Worm (Caenorhabditis elegans): ENCODE data around the gene gfl-1.

gfl-1 gene

DNA sequence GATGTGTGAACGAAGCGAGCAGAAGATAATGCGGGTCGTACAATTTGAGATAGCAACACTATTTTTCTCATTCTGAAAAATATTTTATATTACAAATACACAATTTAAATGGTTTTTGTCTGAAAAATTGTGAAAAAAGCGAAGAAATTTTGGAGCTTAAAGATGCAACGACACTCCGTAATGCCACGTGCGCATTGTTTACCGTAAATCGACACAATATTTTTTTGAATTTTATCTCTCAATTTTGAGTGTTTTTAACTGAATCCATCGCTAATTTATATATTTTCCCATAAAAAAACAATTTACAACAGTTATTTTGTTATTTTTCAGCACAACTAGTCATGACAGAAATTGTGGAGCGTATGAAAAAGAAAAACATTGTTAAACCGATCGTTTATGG is at the start of gene gfl-1, which contains the start of gene M04B2.4:
TSS of gene gfl-1 (plus strand) at position 331 of the 400 bp plus-strand sequence.
TSS of gene M04B2.4 (minus strand) at position 72 of the 400 bp plus-strand sequence.
- TF ChIP-seq ces-1 (GFP tag; optimal IDR thresholded peaks at IDR 0.05) (peak; percentile 10), nhr-237 (tag; optimal IDR thresholded peaks at IDR 0.05) (peak; percentile 10), sem-2 (GFP tag; optimal IDR thresholded peaks at IDR 0.05) (no peak)

DNA sequence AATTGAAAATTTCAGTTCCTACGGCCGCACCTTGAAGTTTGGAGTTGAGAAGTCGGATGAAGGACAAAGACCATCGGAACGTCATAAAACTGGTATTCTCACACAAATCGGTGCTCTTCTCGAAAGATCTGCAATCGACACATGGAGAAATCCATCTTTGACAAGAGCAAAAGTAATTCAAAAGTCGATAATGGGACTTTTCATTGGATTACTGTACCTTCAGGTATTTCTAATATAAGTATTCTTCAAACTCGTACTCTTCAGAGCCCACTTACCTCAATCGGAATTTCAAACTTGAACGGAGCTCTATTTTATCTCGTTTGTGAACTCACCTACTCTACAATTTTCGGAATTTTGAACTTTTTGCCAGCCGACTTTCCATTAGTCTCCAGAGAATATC is 49.1 kb upstream of the gfl-1 start:
- TF ChIP-seq bed-3 (GFP tag; optimal IDR thresholded peaks at IDR 0.05) (no peak), drap-1 (GFP tag; optimal IDR thresholded peaks at IDR 0.05) (no peak), mab-5 (tag; optimal IDR thresholded peaks at IDR 0.05) (no peak), elt-3 (tag; optimal IDR thresholded peaks at IDR 0.05) (no peak), ceh-43 (GFP tag; optimal IDR thresholded peaks at IDR 0.05) (no peak), unc-120 (tag; optimal IDR thresholded peaks at IDR 0.05; ENCODE audit: poor library complexity, severe bottlenecking) (no peak), ztf-11 (tag; optimal IDR thresholded peaks at IDR 0.05) (no peak), mep-1 (tag; optimal IDR thresholded peaks at IDR 0.05) (no peak), elt-1 (tag; optimal IDR thresholded peaks at IDR 0.05; ENCODE audit: borderline replicate concordance, insufficient read depth) (no peak), unc-62 (GFP tag; optimal IDR thresholded peaks at IDR 0.05) (no peak), lin-32 (GFP tag; optimal IDR thresholded peaks at IDR 0.05) (no peak), nhr-12 (tag; optimal IDR thresholded peaks at IDR 0.05) (no peak), zip-8 (tag; optimal IDR thresholded peaks at IDR 0.05) (no peak), nhr-2 (tag; optimal IDR thresholded peaks at IDR 0.05) (no peak), nhr-237 (tag; optimal IDR thresholded peaks at IDR 0.05) (no peak), ceh-39 (tag; optimal IDR thresholded peaks at IDR 0.05) (no peak), sptf-1 (tag; optimal IDR thresholded peaks at IDR 0.05) (no peak), ham-2 (GFP tag; optimal IDR thresholded peaks at IDR 0.05) (no peak), nhr-28 (tag; optimal IDR thresholded peaks at IDR 0.05) (no peak), pha-4 (tag; optimal IDR thresholded peaks at IDR 0.05) (no peak)

DNA sequence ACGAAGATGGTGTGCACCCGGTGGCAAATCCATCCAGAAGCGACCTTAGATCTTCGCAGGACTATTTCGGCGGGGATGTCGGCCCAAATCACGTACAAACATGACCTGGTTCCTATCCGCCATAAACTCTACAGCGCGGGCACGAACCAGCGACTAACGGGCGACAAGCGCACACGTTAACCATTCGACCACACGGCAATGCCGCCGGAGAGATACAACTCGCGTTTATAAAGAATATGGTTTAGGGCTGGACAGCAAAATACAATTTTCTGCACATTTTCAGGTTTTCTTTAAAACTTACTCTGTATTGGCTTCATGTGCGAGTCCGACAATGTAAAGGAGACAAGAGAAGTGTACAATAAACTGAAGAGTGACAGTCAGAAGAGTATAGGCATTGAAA is 47.0 kb upstream of the gfl-1 start:
- TF ChIP-seq nhr-2 (tag; optimal IDR thresholded peaks at IDR 0.05) (peak; percentile 33), bed-3 (GFP tag; optimal IDR thresholded peaks at IDR 0.05) (peak; percentile 96), tbx-8 (GFP tag; optimal IDR thresholded peaks at IDR 0.05) (peak; percentile 94), nhr-28 (tag; optimal IDR thresholded peaks at IDR 0.05) (peak; percentile 69), lin-32 (GFP tag; optimal IDR thresholded peaks at IDR 0.05) (peak; percentile 96), hlh-1 (tag; optimal IDR thresholded peaks at IDR 0.05) (peak; percentile 9), unc-39 (tag; optimal IDR thresholded peaks at IDR 0.05) (peak; percentile 69), ceh-43 (GFP tag; optimal IDR thresholded peaks at IDR 0.05) (peak; percentile 92), unc-62 (GFP tag; optimal IDR thresholded peaks at IDR 0.05) (peak; percentile 53), ztf-11 (tag; optimal IDR thresholded peaks at IDR 0.05) (peak; percentile 51), flh-1 (GFP tag; optimal IDR thresholded peaks at IDR 0.05) (peak; percentile 86), blmp-1 (tag; optimal IDR thresholded peaks at IDR 0.05) (no peak), elt-3 (tag; optimal IDR thresholded peaks at IDR 0.05) (no peak), sem-2 (GFP tag; optimal IDR thresholded peaks at IDR 0.05) (peak; percentile 87), ceh-39 (tag; optimal IDR thresholded peaks at IDR 0.05) (no peak), zip-8 (tag; optimal IDR thresholded peaks at IDR 0.05) (no peak), drap-1 (GFP tag; optimal IDR thresholded peaks at IDR 0.05) (peak; percentile 96), M03D4.4 (tag; optimal IDR thresholded peaks at IDR 0.05) (peak; percentile 94), cnd-1 (tag; optimal IDR thresholded peaks at IDR 0.05) (peak; percentile 96), mep-1 (tag; optimal IDR thresholded peaks at IDR 0.05) (peak; percentile 58), mls-2 (tag; optimal IDR thresholded peaks at IDR 0.05) (peak; percentile 97), lsy-2 (tag; optimal IDR thresholded peaks at IDR 0.05) (no peak), ceh-83 (GFP tag; optimal IDR thresholded peaks at IDR 0.05) (peak; percentile 97), lin-13 (tag; optimal IDR thresholded peaks at IDR 0.05) (peak; percentile 58), nhr-12 (tag; optimal IDR thresholded peaks at IDR 0.05) (no peak), ham-2 (GFP tag; optimal IDR thresholded peaks at IDR 0.05) (peak; percentile 95), unc-120 (tag; optimal IDR thresholded peaks at IDR 0.05; ENCODE audit: poor library complexity, severe bottlenecking) (peak; percentile 97), nhr-237 (tag; optimal IDR thresholded peaks at IDR 0.05) (no peak), pha-4 (tag; optimal IDR thresholded peaks at IDR 0.05) (peak; percentile 6), nhr-76 (tag; optimal IDR thresholded peaks at IDR 0.05) (no peak), snpc-4 (tag; optimal IDR thresholded peaks at IDR 0.05) (no peak), sptf-1 (tag; optimal IDR thresholded peaks at IDR 0.05) (peak; percentile 98)

Measured in whole organism, mixed stage, embryonic.